Worm (Caenorhabditis elegans): ENCODE data around the gene C25F9.9.

DNA sequence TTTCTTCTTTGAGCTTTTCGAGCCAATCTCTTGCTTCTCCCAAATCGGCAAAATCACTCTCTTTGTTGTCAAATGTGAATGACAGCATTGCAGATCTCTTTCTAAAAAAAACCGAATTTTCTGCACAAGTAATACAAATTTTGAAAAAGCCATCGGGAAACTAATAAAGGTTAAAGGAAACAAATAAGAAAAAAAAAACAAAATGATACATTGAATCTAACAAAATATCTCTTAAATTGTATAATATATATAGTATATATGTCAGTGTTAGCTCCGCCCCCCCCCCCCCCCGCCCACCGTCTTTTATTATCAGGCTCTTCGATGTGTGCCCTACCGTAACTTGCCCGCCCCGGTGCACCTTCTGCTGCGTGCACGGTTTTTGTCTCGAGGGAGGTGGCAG is 16.6 kb downstream of the C25F9.9 start, which contains the start of gene C25F9.11:
- TF ChIP-seq him-1 (tag; optimal IDR thresholded peaks at IDR 0.05) = no peak
- TF ChIP-seq dao-5 (tag; optimal IDR thresholded peaks at IDR 0.05) = no peak
- TF ChIP-seq W03F9.2 (tag; optimal IDR thresholded peaks at IDR 0.05) = no peak

Measured in whole organism, L4/young adult.